Worm (Caenorhabditis elegans): ENCODE measurements around the gene hsp-110.

The hsp-110 gene

ce11 chrIII:8405449-8405962 lies 41.2 kb downstream of the hsp-110 start, which contains the start of the genes ubxn-4 and cyy-1:
Gene ubxn-4 (minus strand): TSS chrIII:8405562.
Gene cyy-1 (plus strand): TSS chrIII:8405874.
- TF ChIP-seq elt-4 (tag; optimal IDR thresholded peaks at IDR 0.05) (no peak), nfya-1 (tag; optimal IDR thresholded peaks at IDR 0.05) (peak; percentile 31), ceh-30 (tag; optimal IDR thresholded peaks at IDR 0.05) (no peak), elt-2 (tag; optimal IDR thresholded peaks at IDR 0.05) (peak; percentile 26), ceh-31 (tag; optimal IDR thresholded peaks at IDR 0.05) (peak; percentile 3)

ce11 chrIII:8403507-8403906 lies 43.2 kb downstream of the hsp-110 start, which contains the start of gene cutc-1:
Gene cutc-1 (minus strand): TSS chrIII:8403607.
- no peak for TF ChIP-seq C38D4.7 (GFP tag; optimal IDR thresholded peaks at IDR 0.05)
- no peak for TF ChIP-seq T23F11.4 (GFP tag; optimal IDR thresholded peaks at IDR 0.05)
- no peak for TF ChIP-seq K02D7.2 (tag; optimal IDR thresholded peaks at IDR 0.05)
- TF ChIP-seq unc-42 (tag; optimal IDR thresholded peaks at IDR 0.05): no peak
- TF ChIP-seq odd-2 (tag; optimal IDR thresholded peaks at IDR 0.05): no peak
- TF ChIP-seq ceh-24 (tag; optimal IDR thresholded peaks at IDR 0.05): no peak
- TF ChIP-seq syd-9 (tag; optimal IDR thresholded peaks at IDR 0.05): no peak
- TF ChIP-seq ceh-18 (tag; optimal IDR thresholded peaks at IDR 0.05): no peak
- no peak for TF ChIP-seq pha-4 (tag; optimal IDR thresholded peaks at IDR 0.05)
- no peak for TF ChIP-seq ttx-3 (tag; optimal IDR thresholded peaks at IDR 0.05)
- TF ChIP-seq unc-55 (GFP tag; optimal IDR thresholded peaks at IDR 0.05): no peak
- no peak for TF ChIP-seq ztf-16 (tag; optimal IDR thresholded peaks at IDR 0.05)
- TF ChIP-seq sox-4 (tag; optimal IDR thresholded peaks at IDR 0.05): no peak

- TF ChIP-seq elt-4 (tag; optimal IDR thresholded peaks at IDR 0.05) (no peak), ceh-9 (tag; optimal IDR thresholded peaks at IDR 0.05) (no peak), eyg-1 (tag; optimal IDR thresholded peaks at IDR 0.05) (no peak), hlh-30 (tag; optimal IDR thresholded peaks at IDR 0.05; ENCODE audit: insufficient read depth) (no peak), lin-11 (tag; optimal IDR thresholded peaks at IDR 0.05) (no peak), ceh-48 (tag; optimal IDR thresholded peaks at IDR 0.05) (no peak), lim-6 (tag; optimal IDR thresholded peaks at IDR 0.05) (no peak), pha-2 (tag; optimal IDR thresholded peaks at IDR 0.05) (no peak), pax-1 (tag; optimal IDR thresholded peaks at IDR 0.05) (no peak)
These were observed 44.1 kb downstream of the hsp-110 start for ce11 chrIII:8402633-8403032.

- no peak for TF ChIP-seq lim-6 (tag; optimal IDR thresholded peaks at IDR 0.05)
- no peak for TF ChIP-seq ceh-18 (tag; optimal IDR thresholded peaks at IDR 0.05)
- TF ChIP-seq tbx-2 (tag; optimal IDR thresholded peaks at IDR 0.05): no peak
- TF ChIP-seq fax-1 (tag; optimal IDR thresholded peaks at IDR 0.05): no peak
- no peak for TF ChIP-seq fkh-6 (tag; optimal IDR thresholded peaks at IDR 0.05)
- TF ChIP-seq ceh-2 (tag; optimal IDR thresholded peaks at IDR 0.05): no peak
- no peak for TF ChIP-seq ztf-16 (tag; optimal IDR thresholded peaks at IDR 0.05)
- no peak for TF ChIP-seq elt-4 (tag; optimal IDR thresholded peaks at IDR 0.05)
- no peak for TF ChIP-seq sdc-2 (tag; optimal IDR thresholded peaks at IDR 0.05)
These were observed 44.8 kb downstream of the hsp-110 start, which contains the start of gene lap-1 for ce11 chrIII:8401887-8402286. Gene lap-1 (minus strand): TSS chrIII:8401928.

ce11 chrIII:8400478-8400877 lies 46.2 kb downstream of the hsp-110 start:
- TF ChIP-seq rnt-1 (tag; optimal IDR thresholded peaks at IDR 0.05): no peak
- peak; percentile 66 for TF ChIP-seq elt-2 (tag; optimal IDR thresholded peaks at IDR 0.05)

ce11 chrIII:8398411-8398810 lies 48.3 kb downstream of the hsp-110 start, which contains the start of gene ZK353.2:
Gene ZK353.2 (plus strand): TSS chrIII:8398711.
- no peak for TF ChIP-seq lin-11 (tag; optimal IDR thresholded peaks at IDR 0.05)
- TF ChIP-seq ceh-2 (tag; optimal IDR thresholded peaks at IDR 0.05): no peak
- TF ChIP-seq elt-2 (tag; optimal IDR thresholded peaks at IDR 0.05): no peak
- TF ChIP-seq dve-1 (tag; optimal IDR thresholded peaks at IDR 0.05): no peak
- no peak for TF ChIP-seq tbx-7 (tag; optimal IDR thresholded peaks at IDR 0.05)
- TF ChIP-seq npax-4 (tag; optimal IDR thresholded peaks at IDR 0.05): no peak
- no peak for TF ChIP-seq ceh-19 (GFP tag; optimal IDR thresholded peaks at IDR 0.05)
- TF ChIP-seq hlh-15 (tag; optimal IDR thresholded peaks at IDR 0.05): no peak
- no peak for TF ChIP-seq fkh-10 (GFP tag; optimal IDR thresholded peaks at IDR 0.05)
- no peak for TF ChIP-seq sdc-2 (tag; optimal IDR thresholded peaks at IDR 0.05)
- no peak for TF ChIP-seq ceh-14 (tag; optimal IDR thresholded peaks at IDR 0.05)
- no peak for TF ChIP-seq ref-2 (tag; optimal IDR thresholded peaks at IDR 0.05)
- no peak for TF ChIP-seq che-1 (tag; optimal IDR thresholded peaks at IDR 0.05)
- no peak for TF ChIP-seq hlh-13 (GFP tag; optimal IDR thresholded peaks at IDR 0.05)
- TF ChIP-seq ttx-3 (tag; optimal IDR thresholded peaks at IDR 0.05): no peak
- TF ChIP-seq gmeb-2 (tag; optimal IDR thresholded peaks at IDR 0.05): no peak
- TF ChIP-seq ceh-45 (GFP tag; IDR thresholded peaks at IDR 0.05): no peak
